Fruit fly (Drosophila melanogaster): ENCODE results near the gene Whamy.

Whamy gene

DNA sequence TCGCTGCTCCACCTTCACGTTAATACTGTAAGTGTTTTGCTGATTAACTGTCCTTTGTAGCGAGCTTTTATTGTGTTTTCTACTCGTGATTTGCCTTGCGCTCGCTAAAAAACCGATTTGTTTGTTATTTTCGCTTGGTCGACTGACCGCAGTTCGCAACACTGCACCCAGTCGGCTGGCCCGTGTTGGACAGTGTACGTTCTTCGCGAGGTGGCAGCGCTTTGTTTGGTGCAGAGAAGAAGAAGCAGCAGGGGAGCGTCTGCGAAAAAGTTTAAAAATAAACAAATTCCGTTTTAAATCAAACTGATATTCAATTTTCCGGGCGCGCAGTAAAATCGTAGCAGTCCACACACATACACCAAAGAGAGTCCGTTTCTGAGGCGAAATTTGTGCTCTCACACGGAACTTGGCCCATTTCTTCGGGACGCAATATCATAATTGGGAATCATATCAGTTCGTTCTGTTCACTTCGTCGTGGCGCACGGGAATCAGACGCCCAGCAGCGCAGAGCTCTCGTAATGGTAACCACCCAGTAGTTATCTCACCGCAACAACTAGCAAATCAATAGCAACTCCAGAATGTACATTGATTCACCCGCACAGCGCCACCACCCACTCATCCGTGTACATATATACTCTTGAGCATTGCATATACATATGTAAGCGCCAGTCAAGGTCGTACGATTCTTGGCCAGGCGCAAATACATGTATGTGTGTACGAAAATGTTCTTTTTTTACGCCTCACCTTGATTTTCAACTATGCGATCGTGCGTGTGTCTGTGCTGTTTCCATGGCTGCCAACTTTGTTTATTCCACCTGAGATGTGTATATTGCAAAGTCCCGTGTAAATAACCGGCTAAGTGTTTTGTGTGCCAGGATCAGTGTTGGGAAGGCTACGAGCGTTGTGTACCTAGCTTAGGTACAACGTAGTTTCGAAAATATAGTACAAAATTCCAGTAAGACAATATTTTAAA lies 6.3 kb downstream of the Whamy start, which contains the start of gene Naa80 (continued):
- TF ChIP-seq CG7271 (tag; optimal IDR thresholded peaks at IDR 0.05), result no peak
- no peak for TF ChIP-seq klu (GFP tag; IDR thresholded peaks at IDR 0.05)
- TF ChIP-seq pzg (GFP tag; optimal IDR thresholded peaks at IDR 0.05), result peak; percentile 94
- peak; percentile 54 for TF ChIP-seq CG13287 (GFP tag; IDR thresholded peaks at IDR 0.05; ENCODE audit: partially characterized antibody)
- TF ChIP-seq so (GFP tag; IDR thresholded peaks at IDR 0.05), result no peak
- TF ChIP-seq CG2712 (tag; optimal IDR thresholded peaks at IDR 0.05), result peak; percentile 35
- TF ChIP-seq pnt (GFP tag; optimal IDR thresholded peaks at IDR 0.05), result peak; percentile 44
- TF ChIP-seq CrebB (tag; optimal IDR thresholded peaks at IDR 0.05), result no peak
- TF ChIP-seq CG4854 (GFP tag; optimal IDR thresholded peaks at IDR 0.05), result peak; percentile 27
- TF ChIP-seq Kr (GFP tag; optimal IDR thresholded peaks at IDR 0.05), result no peak
- no peak for TF ChIP-seq esg (GFP tag; conservative IDR thresholded peaks at IDR 0.05)
- no peak for TF ChIP-seq z (GFP tag; IDR thresholded peaks at IDR 0.05)
- peak; percentile 71 for TF ChIP-seq kay (GFP tag; optimal IDR thresholded peaks at IDR 0.05)
- TF ChIP-seq CG17802 (tag; optimal IDR thresholded peaks at IDR 0.05), result peak; percentile 33
- TF ChIP-seq NC2α (GFP tag; optimal IDR thresholded peaks at IDR 0.05), result peak; percentile 57
- TF ChIP-seq Meics (GFP tag; optimal IDR thresholded peaks at IDR 0.05), result peak; percentile 57
- TF ChIP-seq CG2129 (GFP tag; IDR thresholded peaks at IDR 0.05; ENCODE audit: partially characterized antibody), result no peak
- TF ChIP-seq Pdp1 (GFP tag; optimal IDR thresholded peaks at IDR 0.05), result peak; percentile 54 to 73
- TF ChIP-seq PHDP (tag; optimal IDR thresholded peaks at IDR 0.05), result peak; percentile 35
- peak; percentile 86 for TF ChIP-seq fu2 (GFP tag; optimal IDR thresholded peaks at IDR 0.05)
- peak; percentile 76 for TF ChIP-seq CG9876 (GFP tag; optimal IDR thresholded peaks at IDR 0.05)
- TF ChIP-seq Deaf1 (tag; optimal IDR thresholded peaks at IDR 0.05), result peak; percentile 53
- TF ChIP-seq fru (optimal IDR thresholded peaks at IDR 0.05), result no peak
- peak; percentile 64 for TF ChIP-seq CG13296 (GFP tag; optimal IDR thresholded peaks at IDR 0.05)
- peak; percentile 34 for TF ChIP-seq CG18764 (GFP tag; optimal IDR thresholded peaks at IDR 0.05)
- peak; percentile 17 for TF ChIP-seq fd3F (GFP tag; optimal IDR thresholded peaks at IDR 0.05)
- no peak for TF ChIP-seq CG7372 (GFP tag; IDR thresholded peaks at IDR 0.05)
- TF ChIP-seq CG4707 (GFP tag; optimal IDR thresholded peaks at IDR 0.05), result peak; percentile 7
- peak; percentile 63 for TF ChIP-seq HLHmδ (GFP tag; optimal IDR thresholded peaks at IDR 0.05)
- TF ChIP-seq CG7963 (GFP tag; IDR thresholded peaks at IDR 0.05; ENCODE audit: partially characterized antibody), result no peak
- TF ChIP-seq Oli (tag; optimal IDR thresholded peaks at IDR 0.05), result no peak
- TF ChIP-seq repo (GFP tag; optimal IDR thresholded peaks at IDR 0.05), result peak; percentile 57
- peak; percentile 66 for TF ChIP-seq CG7987 (GFP tag; optimal IDR thresholded peaks at IDR 0.05)
- peak; percentile 7 for TF ChIP-seq disco-r (GFP tag; optimal IDR thresholded peaks at IDR 0.05)
- peak; percentile 58 for TF ChIP-seq CG30403 (GFP tag; optimal IDR thresholded peaks at IDR 0.05)
- TF ChIP-seq CG2199 (GFP tag; IDR thresholded peaks at IDR 0.05), result peak; percentile 15; the same call in 1 of the 3 replicates
- peak; percentile 31 for TF ChIP-seq kah (GFP tag; optimal IDR thresholded peaks at IDR 0.05)
- TF ChIP-seq usp (GFP tag; optimal IDR thresholded peaks at IDR 0.05), result no peak
- TF ChIP-seq crol (GFP tag; IDR thresholded peaks at IDR 0.05), result 0 out of 2 replicates have a peak, but pooled peaks have one; percentile 20
- peak; percentile 1 for TF ChIP-seq CG4328 (GFP tag; optimal IDR thresholded peaks at IDR 0.05)
- TF ChIP-seq CHES-1-like (GFP tag; optimal IDR thresholded peaks at IDR 0.05), result peak; percentile 94
- no peak for TF ChIP-seq peb (GFP tag; IDR thresholded peaks at IDR 0.05)
- no peak for TF ChIP-seq Dip2 (GFP tag; IDR thresholded peaks at IDR 0.05)
- peak; percentile 53 for TF ChIP-seq CG15696 (tag; optimal IDR thresholded peaks at IDR 0.05)
- TF ChIP-seq Taf1 (GFP tag; IDR thresholded peaks at IDR 0.05), result no peak
- TF ChIP-seq hth (optimal IDR thresholded peaks at IDR 0.05), result no peak
- TF ChIP-seq Atf-2 (GFP tag; optimal IDR thresholded peaks at IDR 0.05), result no peak
- TF ChIP-seq CG9797 (GFP tag; optimal IDR thresholded peaks at IDR 0.05), result no peak
- TF ChIP-seq CG42726 (GFP tag; IDR thresholded peaks at IDR 0.05; ENCODE audit: partially characterized antibody), result peak; percentile 65

Measured in whole organism, embryonic.